Worm (Caenorhabditis elegans): ENCODE measurements around the gene M110.3.

- no peak for TF ChIP-seq pes-1 (GFP tag; IDR thresholded peaks at IDR 0.05)
- no peak for TF ChIP-seq ama-1 (optimal IDR thresholded peaks at IDR 0.05)
- TF ChIP-seq flt-1 (GFP tag; IDR thresholded peaks at IDR 0.05) = no peak
- TF ChIP-seq ets-7 (tag; optimal IDR thresholded peaks at IDR 0.05) = no peak
- no peak for TF ChIP-seq tra-4 (tag; optimal IDR thresholded peaks at IDR 0.05)
- TF ChIP-seq sea-1 (GFP tag; conservative IDR thresholded peaks at IDR 0.05) = no peak
- no peak for TF ChIP-seq aly-1 (tag; optimal IDR thresholded peaks at IDR 0.05)
- no peak for TF ChIP-seq F13C5.2 (tag; optimal IDR thresholded peaks at IDR 0.05)
- no peak for TF ChIP-seq ceh-36 (tag; optimal IDR thresholded peaks at IDR 0.05)
- TF ChIP-seq ceh-13 (GFP tag; optimal IDR thresholded peaks at IDR 0.05) = no peak
- no peak for TF ChIP-seq hmg-4 (GFP tag; optimal IDR thresholded peaks at IDR 0.05)
- TF ChIP-seq B0310.2 (tag; optimal IDR thresholded peaks at IDR 0.05) = no peak
- TF ChIP-seq hnd-1 (tag; optimal IDR thresholded peaks at IDR 0.05) = no peak
- TF ChIP-seq tbx-37 (GFP tag; conservative IDR thresholded peaks at IDR 0.05) = no peak
Observed at ce11 chrII:8174148-8174547, 42.3 kb downstream of the M110.3 start.
